Fruit fly (Drosophila melanogaster) whole organism, wandering third instar larva: ENCODE data around the gene CG15211.

Source experiments
- Dfd ChIP-seq: fragments of >200 bp; optimal IDR thresholded peaks from 2 replicates; lab custom pipeline; 2017; ENCODE audit warnings: missing biosample characterization, missing genetic modification characterization
- GATAd ChIP-seq: sonication (Bioruptor generic); optimal IDR thresholded peaks from 2 replicates; lab custom pipeline; 2016; ENCODE audit warnings: missing biosample characterization, missing genetic modification characterization
- Hnf4 ChIP-seq: fragments of 200-800 bp; sonication (Bioruptor generic); optimal IDR thresholded peaks from 2 replicates; lab custom pipeline; 2016; ENCODE audit warnings: missing biosample characterization, mild to moderate bottlenecking, missing genetic modification characterization
- Myc ChIP-seq: fragments of >200 bp; optimal IDR thresholded peaks from 2 replicates; lab custom pipeline; 2017
- OdsH ChIP-seq: fragments of 200-800 bp; sonication (Bioruptor generic); optimal IDR thresholded peaks from 2 replicates; lab custom pipeline; 2016; ENCODE audit warnings: missing biosample characterization, mild to moderate bottlenecking, missing genetic modification characterization
- Sp1 ChIP-seq: fragments of 200-800 bp; sonication (Bioruptor generic); optimal IDR thresholded peaks from 3 replicates; lab custom pipeline; 2019; ENCODE audit warnings: missing biosample characterization, mild to moderate bottlenecking, missing genetic modification characterization, moderate library complexity
- Vsx2 ChIP-seq: fragments of 200-300, 225-300 bp; sonication (Bioruptor generic); optimal IDR thresholded peaks from 2 replicates; lab custom pipeline; 2018; ENCODE audit warnings: missing biosample characterization, missing genetic modification characterization; ENCODE audit not compliant: partially characterized antibody
- dmrt93B ChIP-seq: fragments of 200-800 bp; sonication (Bioruptor generic); optimal IDR thresholded peaks from 2 replicates; lab custom pipeline; 2018; ENCODE audit warnings: missing biosample characterization, mild to moderate bottlenecking, missing genetic modification characterization
- fru ChIP-seq: fragments of 200-800 bp; sonication (Bioruptor generic); optimal IDR thresholded peaks from 3 replicates; lab custom pipeline; 2016; ENCODE audit warnings: missing biosample characterization, mild to moderate bottlenecking, missing genetic modification characterization
- jim ChIP-seq: fragments of 175-275, 200-325 bp; sonication (Bioruptor generic); optimal IDR thresholded peaks from 2 replicates; lab custom pipeline; 2016; ENCODE audit warnings: missing biosample characterization, mild to moderate bottlenecking, missing genetic modification characterization
- usp ChIP-seq: fragments of >200 bp; optimal IDR thresholded peaks from 2 replicates; lab custom pipeline; 2017; ENCODE audit warnings: missing biosample characterization, missing genetic modification characterization
- woc ChIP-seq: sonication (Bioruptor generic); optimal IDR thresholded peaks from 2 replicates; lab custom pipeline; 2016; ENCODE audit warnings: missing biosample characterization, mild to moderate bottlenecking, missing genetic modification characterization

dm6 chrX:10783374-10784064, 11.2 kb downstream of the CG15211 start:
- TF ChIP-seq usp: no peak
- no peak for TF ChIP-seq OdsH (GFP tag; lab: Kevin White, UChicago)
- no peak for TF ChIP-seq Dfd
- TF ChIP-seq woc (GFP tag; lab: Kevin White, UChicago): no peak
- no peak for TF ChIP-seq Hnf4 (GFP tag; lab: Kevin White, UChicago)
- TF ChIP-seq dmrt93B (GFP tag; lab: Kevin White, UChicago): no peak
- no peak for TF ChIP-seq Sp1
- TF ChIP-seq GATAd (GFP tag; lab: Kevin White, UChicago): no peak
- no peak for TF ChIP-seq jim (GFP tag; lab: Kevin White, UChicago)
- no peak for TF ChIP-seq fru (GFP tag; lab: Kevin White, UChicago)
- TF ChIP-seq Myc (lab: Kevin White, UChicago): no peak
- no peak for TF ChIP-seq Vsx2 (GFP tag; lab: Kevin White, UChicago)
